Fruit fly (Drosophila melanogaster) whole organism, wandering third instar larva: Measurements from ENCODE around the gene Ir7c.
A peak's percentile ranks its signal among the peaks of the same experiment; 100 is the strongest.

Source experiments
- CG9705 ChIP-seq: fragments of 200-800 bp; sonication (Bioruptor generic); optimal IDR thresholded peaks from 2 replicates; lab custom pipeline; 2018; ENCODE audit warnings: missing biosample characterization, mild to moderate bottlenecking, missing genetic modification characterization
- HLH106 ChIP-seq: fragments of 200-800 bp; optimal IDR thresholded peaks from 3 replicates; lab custom pipeline; 2019; ENCODE audit warnings: missing biosample characterization, mild to moderate bottlenecking, missing genetic modification characterization, moderate library complexity
- Hr78 ChIP-seq: fragments of >200 bp; optimal IDR thresholded peaks from 2 replicates; lab custom pipeline; 2017; ENCODE audit warnings: missing biosample characterization, missing genetic modification characterization
- Jra ChIP-seq: sonication (Bioruptor generic); optimal IDR thresholded peaks from 2 replicates; lab custom pipeline; 2016; ENCODE audit warnings: missing biosample characterization, missing genetic modification characterization
- N ChIP-seq: fragments of >200 bp; optimal IDR thresholded peaks from 2 replicates; lab custom pipeline; 2018; ENCODE audit warnings: missing biosample characterization, missing external identifiers, missing genetic modification characterization
- Rel ChIP-seq, 2 experiments: fragments of 200-800 bp; sonication (Bioruptor generic) in 1 of 2; optimal IDR thresholded peaks; 2 replicates in 1 of 2; 3 replicates in 1 of 2; lab custom pipeline; 2016 to 2019; ENCODE audit warnings: mild to moderate bottlenecking in 2 of 2, missing biosample characterization in 2 of 2, missing genetic modification characterization in 2 of 2, moderate library complexity in 1 of 2
- Sp1 ChIP-seq: fragments of 200-800 bp; sonication (Bioruptor generic); optimal IDR thresholded peaks from 3 replicates; lab custom pipeline; 2019; ENCODE audit warnings: missing biosample characterization, mild to moderate bottlenecking, missing genetic modification characterization, moderate library complexity
- dl ChIP-seq, 2 experiments: fragments of 175-275, 200-275 bp in 1 of 2; fragments of 200-275 bp in 1 of 2; sonication (Bioruptor generic); optimal IDR thresholded peaks; lab custom pipeline; 2018; ENCODE audit warnings: mild to moderate bottlenecking in 2 of 2, missing biosample characterization in 2 of 2, missing genetic modification characterization in 2 of 2, moderate library complexity in 2 of 2; ENCODE audit not compliant: partially characterized antibody in 2 of 2, insufficient read depth in 1 of 2
- dmrt93B ChIP-seq: fragments of 200-800 bp; sonication (Bioruptor generic); optimal IDR thresholded peaks from 2 replicates; lab custom pipeline; 2018; ENCODE audit warnings: missing biosample characterization, mild to moderate bottlenecking, missing genetic modification characterization
- dsf ChIP-seq: sonication (Bioruptor generic); optimal IDR thresholded peaks from 2 replicates; lab custom pipeline; 2016; ENCODE audit warnings: missing biosample characterization, missing genetic modification characterization, borderline replicate concordance
- fru ChIP-seq: fragments of 200-800 bp; sonication (Bioruptor generic); optimal IDR thresholded peaks from 3 replicates; lab custom pipeline; 2016; ENCODE audit warnings: missing biosample characterization, mild to moderate bottlenecking, missing genetic modification characterization
- lola ChIP-seq: fragments of >200 bp; optimal IDR thresholded peaks from 2 replicates; lab custom pipeline; 2017; ENCODE audit warnings: missing biosample characterization, missing genetic modification characterization
- tai ChIP-seq: sonication (Bioruptor generic); optimal IDR thresholded peaks from 2 replicates; lab custom pipeline; 2016; ENCODE audit warnings: missing biosample characterization, missing genetic modification characterization
- usp ChIP-seq: fragments of >200 bp; optimal IDR thresholded peaks from 2 replicates; lab custom pipeline; 2017; ENCODE audit warnings: missing biosample characterization, missing genetic modification characterization

The Ir7c gene

dm6 chrX:7920081-7920688 is 46.0 kb downstream of the Ir7c start, which contains the start of the genes hdm and Ykt6 (continued):
- TF ChIP-seq dsf (no peak), usp (GFP tag; lab: Kevin White, UChicago) (no peak)
- TF ChIP-seq, all 38 proteins: peak for 16

DNA sequence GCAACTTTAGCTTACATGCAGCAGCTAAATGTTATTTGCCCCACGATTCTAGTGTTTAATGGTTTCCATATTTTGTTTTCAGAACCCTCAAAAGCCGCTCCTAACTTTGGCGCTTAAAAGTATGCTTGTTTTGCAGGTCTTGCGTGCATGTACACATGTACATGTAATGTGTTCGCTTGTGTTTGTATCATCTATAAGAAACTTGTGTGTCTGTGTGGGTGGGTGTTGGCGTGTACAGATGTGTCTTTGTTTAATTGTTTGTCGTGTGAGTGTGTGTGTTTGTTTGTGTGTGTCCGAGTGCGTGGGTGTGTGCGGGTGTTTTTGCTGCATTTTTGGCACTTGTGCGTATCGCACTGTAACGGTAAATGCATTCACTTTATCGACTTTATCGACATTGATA is 48.9 kb downstream of the Ir7c start:
- TF ChIP-seq lola: no peak
- no peak for TF ChIP-seq Hr78 (GFP tag; lab: Kevin White, UChicago)
- no peak for TF ChIP-seq fru (GFP tag; lab: Kevin White, UChicago)
- TF ChIP-seq Jra (GFP tag; lab: Kevin White, UChicago): no peak
- TF ChIP-seq N: peak; percentile 56
- no peak for TF ChIP-seq dl (GFP tag; optimal IDR thresholded peaks at IDR 0.05; lab: Kevin White, UChicago; ENCODE audit: insufficient read depth in 1 of 2, partially characterized antibody in 2 of 2)
- TF ChIP-seq Rel (GFP tag; optimal IDR thresholded peaks at IDR 0.05; lab: Kevin White, UChicago): no peak
- TF ChIP-seq Rel (tag; optimal IDR thresholded peaks at IDR 0.05; lab: Kevin White, UChicago): no peak

dm6 chrX:7924913-7925312 is 50.7 kb downstream of the Ir7c start:
- TF ChIP-seq HLH106 (no peak), Sp1 (GFP tag; lab: Kevin White, UChicago) (no peak), tai (no peak), dmrt93B (GFP tag; lab: Kevin White, UChicago) (no peak), CG9705 (GFP tag; lab: Kevin White, UChicago) (no peak)
